Fruit fly (Drosophila melanogaster): ENCODE measurements around the gene mrva.

- TF ChIP-seq CG6854 (GFP tag; optimal IDR thresholded peaks at IDR 0.05) (no peak), Sox102F (GFP tag; optimal IDR thresholded peaks at IDR 0.05) (no peak), dac (GFP tag; optimal IDR thresholded peaks at IDR 0.05) (no peak), pdm3 (GFP tag; optimal IDR thresholded peaks at IDR 0.05) (no peak), CG6163 (GFP tag; IDR thresholded peaks at IDR 0.05) (no peak), CG11902 (GFP tag; optimal IDR thresholded peaks at IDR 0.05) (no peak), Sox15 (GFP tag; optimal IDR thresholded peaks at IDR 0.05) (no peak), dsx (GFP tag; optimal IDR thresholded peaks at IDR 0.05; ENCODE audit: poor library complexity, severe bottlenecking) (no peak), CG6276 (GFP tag; optimal IDR thresholded peaks at IDR 0.05) (no peak), CG10631 (GFP tag; optimal IDR thresholded peaks at IDR 0.05) (no peak), CG8319 (GFP tag; optimal IDR thresholded peaks at IDR 0.05) (no peak), spab (GFP tag; optimal IDR thresholded peaks at IDR 0.05) (no peak), Hr39 (GFP tag; optimal IDR thresholded peaks at IDR 0.05) (no peak)
These were observed 18.3 kb upstream of the mrva start, which contains the start of gene CG14834 for dm6 chr3L:7346951-7347350.

All from whole organism, prepupa.